Worm (Caenorhabditis elegans) whole organism, L2 larva: Measurements from ENCODE around the gene str-31.

Experiments used
- R02D3.7 ChIP-seq: fragments of 150-350 bp; optimal IDR thresholded peaks from 2 replicates; lab custom pipeline; 2014; ENCODE audit warnings: missing biosample characterization, missing genetic modification characterization
- crh-2 ChIP-seq: sonication (generic microtip); optimal IDR thresholded peaks from 2 replicates; lab custom pipeline; 2017; ENCODE audit warnings: missing biosample characterization, missing genetic modification characterization
- lin-11 ChIP-seq: fragments of 150-350 bp; sonication (generic microtip); optimal IDR thresholded peaks from 2 replicates; lab custom pipeline; 2014; ENCODE audit warnings: missing biosample characterization, missing genetic modification characterization, inconsistent platforms, mixed read lengths
- lsy-2 ChIP-seq, 2 experiments: fragments of 150-350 bp in 1 of 2; sonication (generic microtip) in 1 of 2; optimal IDR thresholded peaks; 2 replicates each; lab custom pipeline; 2014 to 2017; ENCODE audit warnings: missing biosample characterization in 2 of 2, missing genetic modification characterization in 2 of 2
- mab-5 ChIP-seq: fragments of 150-350 bp; optimal IDR thresholded peaks from 2 replicates; lab custom pipeline; 2014; ENCODE audit warnings: missing biosample characterization, missing genetic modification characterization
- nhr-10 ChIP-seq: sonication (generic microtip); optimal IDR thresholded peaks from 2 replicates; lab custom pipeline; 2017; ENCODE audit warnings: missing biosample characterization, missing genetic modification characterization
- nhr-129 ChIP-seq: fragments of 150-350 bp; optimal IDR thresholded peaks from 2 replicates; lab custom pipeline; 2014; ENCODE audit warnings: missing biosample characterization, missing genetic modification characterization
- nhr-21 ChIP-seq: fragments of 150-350 bp; optimal IDR thresholded peaks from 2 replicates; lab custom pipeline; 2014; ENCODE audit warnings: missing biosample characterization, missing genetic modification characterization
- nhr-23 ChIP-seq: fragments of 150-350 bp; optimal IDR thresholded peaks from 2 replicates; lab custom pipeline; 2014; ENCODE audit warnings: missing biosample characterization, missing genetic modification reagents, missing genetic modification characterization
- nhr-6 ChIP-seq: fragments of 150-350 bp; optimal IDR thresholded peaks from 2 replicates; lab custom pipeline; 2014; ENCODE audit warnings: missing biosample characterization, missing genetic modification characterization
- snpc-4 ChIP-seq: fragments of 150-350 bp; optimal IDR thresholded peaks from 2 replicates; lab custom pipeline; 2014; ENCODE audit warnings: missing biosample characterization, missing genetic modification characterization
- unc-62 ChIP-seq: fragments of 150-350 bp; optimal IDR thresholded peaks from 2 replicates; lab custom pipeline; 2014; ENCODE audit warnings: missing biosample characterization, missing genetic modification reagents, missing genetic modification characterization

DNA sequence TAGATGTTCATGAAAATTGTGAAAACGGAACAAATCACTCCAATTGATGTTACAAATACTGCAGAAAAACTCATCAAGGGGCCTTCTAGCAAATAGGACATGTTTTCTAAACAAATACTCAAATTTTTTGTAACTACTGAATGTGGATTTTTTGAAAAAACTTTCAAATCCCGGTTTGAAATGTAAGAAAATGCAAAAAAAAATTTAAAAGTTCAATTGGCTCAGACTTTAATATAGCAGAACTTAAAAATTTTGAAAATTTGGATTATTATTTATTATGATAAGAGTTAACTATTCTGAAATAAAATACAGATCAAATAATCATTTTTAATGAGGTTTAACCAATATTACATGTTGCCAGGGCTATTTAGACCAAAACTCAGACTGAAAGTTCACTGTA, 18.1 kb downstream of the str-31 start, which contains the start of gene srbc-9:
- TF ChIP-seq nhr-10 (tag; lab: Kevin White, UChicago) (no peak), mab-5 (tag; lab: Kevin White, UChicago) (no peak), nhr-21 (no peak), snpc-4 (no peak), nhr-129 (tag; lab: Kevin White, UChicago) (no peak), nhr-23 (tag; lab: Kevin White, UChicago) (no peak), nhr-6 (tag; lab: Kevin White, UChicago) (no peak), lsy-2 (tag; optimal IDR thresholded peaks at IDR 0.05; lab: Kevin White, UChicago) (no peak), lin-11 (tag; lab: Kevin White, UChicago) (no peak), R02D3.7 (tag; lab: Kevin White, UChicago) (no peak), crh-2 (tag; lab: Kevin White, UChicago) (no peak), unc-62 (GFP tag; lab: Kevin White, UChicago) (no peak)
